ENCODE assay signal across 1 fruit fly cellular context in the genomic region with DNA sequence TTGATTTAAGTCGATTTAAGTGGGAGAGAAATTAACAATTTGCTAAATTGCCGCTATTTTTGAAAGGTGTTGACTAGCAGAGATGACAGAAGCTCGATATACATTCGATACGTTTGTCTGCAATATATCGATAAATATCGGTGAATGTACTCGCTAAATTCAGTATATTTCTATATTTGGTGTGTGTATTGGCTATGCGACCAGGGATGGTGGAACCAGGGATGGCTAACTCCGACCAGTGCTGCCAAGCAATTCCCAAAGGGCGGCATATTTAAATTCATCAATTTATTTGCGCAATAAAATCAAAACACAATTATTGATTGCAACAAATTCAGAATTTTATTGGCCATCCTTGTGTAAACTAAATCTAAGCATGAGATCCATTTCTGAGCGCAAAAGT.
A peak's percentile ranks its signal among the peaks of the same experiment; 100 is the strongest.
TF ChIP-seq lines count a peak whose summit lies in the region.

A gene (minus strand): TSS at position 78 of the 400 bp plus-strand sequence.

TF ChIP-seq in whole organism, embryonic, 481 proteins besides CTCF, POLR2A, EP300 and RAD21 (continued from another document and continues in another):
- TF ChIP-seq Optix (GFP tag; IDR thresholded peaks at IDR 0.05; lab: Robert Waterston, UW) = no peak
- TF ChIP-seq CG2202 (tag; optimal IDR thresholded peaks at IDR 0.05; lab: Kevin White, UChicago) = peak; percentile 47
- TF ChIP-seq vvl (GFP tag; IDR thresholded peaks at IDR 0.05; lab: Robert Waterston, UW) = peak; percentile 34; the same call in 1 of the 2 replicates
- no peak for TF ChIP-seq otp (GFP tag; IDR thresholded peaks at IDR 0.05; lab: Robert Waterston, UW)
- peak; percentile 28 for TF ChIP-seq zen (tag; optimal IDR thresholded peaks at IDR 0.05; lab: Kevin White, UChicago)
- TF ChIP-seq toy (GFP tag; IDR thresholded peaks at IDR 0.05; lab: Robert Waterston, UW) = no peak
- TF ChIP-seq CG6765 (GFP tag; optimal IDR thresholded peaks at IDR 0.05; lab: Kevin White, UChicago) = no peak
- TF ChIP-seq CG12155 (GFP tag; optimal IDR thresholded peaks at IDR 0.05; lab: Kevin White, UChicago) = peak; percentile 52
- peak; percentile 23 for TF ChIP-seq PHDP (tag; optimal IDR thresholded peaks at IDR 0.05; lab: Kevin White, UChicago)
- TF ChIP-seq Lpt (GFP tag; optimal IDR thresholded peaks at IDR 0.05; lab: Kevin White, UChicago) = no peak
- TF ChIP-seq CG3838 (GFP tag; optimal IDR thresholded peaks at IDR 0.05; lab: Kevin White, UChicago) = no peak
- peak; percentile 75 for TF ChIP-seq amos (GFP tag; IDR thresholded peaks at IDR 0.05; lab: Robert Waterston, UW; ENCODE audit: partially characterized antibody)
- TF ChIP-seq HLH54F (GFP tag; optimal IDR thresholded peaks at IDR 0.05; lab: Kevin White, UChicago) = no peak
- peak; percentile 34; the same call in 1 of the 2 replicates for TF ChIP-seq onecut (GFP tag; IDR thresholded peaks at IDR 0.05; lab: Robert Waterston, UW)
- peak; percentile 8 for TF ChIP-seq zfh2 (GFP tag; optimal IDR thresholded peaks at IDR 0.05; lab: Kevin White, UChicago)
- no peak for TF ChIP-seq lab (GFP tag; optimal IDR thresholded peaks at IDR 0.05; lab: Kevin White, UChicago)
- peak; percentile 78 for TF ChIP-seq CG16813 (GFP tag; IDR thresholded peaks at IDR 0.05; lab: Robert Waterston, UW; ENCODE audit: partially characterized antibody)
- TF ChIP-seq CG2116 (GFP tag; optimal IDR thresholded peaks at IDR 0.05; lab: Kevin White, UChicago) = peak; percentile 79
- no peak for TF ChIP-seq bab2 (GFP tag; optimal IDR thresholded peaks at IDR 0.05; lab: Kevin White, UChicago)
- TF ChIP-seq CG12071 (GFP tag; optimal IDR thresholded peaks at IDR 0.05; lab: Kevin White, UChicago) = no peak
- TF ChIP-seq CG6272 (GFP tag; IDR thresholded peaks at IDR 0.05; lab: Robert Waterston, UW) = peak; percentile 48; the same call in 1 of the 2 replicates
- TF ChIP-seq CG12659 (GFP tag; optimal IDR thresholded peaks at IDR 0.05; lab: Kevin White, UChicago) = peak; percentile 55
- no peak for TF ChIP-seq nom (GFP tag; optimal IDR thresholded peaks at IDR 0.05; lab: Kevin White, UChicago)
- TF ChIP-seq CG9727 (GFP tag; optimal IDR thresholded peaks at IDR 0.05; lab: Kevin White, UChicago) = no peak
- TF ChIP-seq tap (tag; optimal IDR thresholded peaks at IDR 0.05; lab: Kevin White, UChicago) = no peak
- TF ChIP-seq cad (GFP tag; optimal IDR thresholded peaks at IDR 0.05; lab: Kevin White, UChicago) = peak; percentile 20
- no peak for TF ChIP-seq CG4854 (GFP tag; optimal IDR thresholded peaks at IDR 0.05; lab: Kevin White, UChicago)
- peak; percentile 67 for TF ChIP-seq CG14710 (tag; optimal IDR thresholded peaks at IDR 0.05; lab: Kevin White, UChicago)
- TF ChIP-seq CG8765 (GFP tag; IDR thresholded peaks at IDR 0.05; lab: Robert Waterston, UW) = 0 out of 2 replicates have a peak, but pooled peaks have one; percentile 18
- TF ChIP-seq sob (GFP tag; IDR thresholded peaks at IDR 0.05; lab: Robert Waterston, UW) = 0 out of 2 replicates have a peak, but pooled peaks have one; percentile 38
- TF ChIP-seq pb (GFP tag; optimal IDR thresholded peaks at IDR 0.05; lab: Kevin White, UChicago) = no peak
- TF ChIP-seq CG6175 (GFP tag; IDR thresholded peaks at IDR 0.05; lab: Robert Waterston, UW) = no peak
- TF ChIP-seq Gug (GFP tag; IDR thresholded peaks at IDR 0.05; lab: Robert Waterston, UW) = no peak
- TF ChIP-seq CG8478 (optimal IDR thresholded peaks at IDR 0.05; lab: Kevin White, UChicago) = no peak
- no peak for TF ChIP-seq CG17612 (GFP tag; IDR thresholded peaks at IDR 0.05; lab: Robert Waterston, UW)
- peak; percentile 74 for TF ChIP-seq CG34224 (GFP tag; IDR thresholded peaks at IDR 0.05; lab: Robert Waterston, UW; ENCODE audit: partially characterized antibody)
- no peak for TF ChIP-seq CG7786 (GFP tag; optimal IDR thresholded peaks at IDR 0.05; lab: Kevin White, UChicago)
- no peak for TF ChIP-seq CG12219 (GFP tag; optimal IDR thresholded peaks at IDR 0.05; lab: Kevin White, UChicago)
- TF ChIP-seq CG17359 (tag; optimal IDR thresholded peaks at IDR 0.05; lab: Kevin White, UChicago) = no peak
- TF ChIP-seq CG10274 (GFP tag; optimal IDR thresholded peaks at IDR 0.05; lab: Kevin White, UChicago) = no peak
- TF ChIP-seq mld (GFP tag; IDR thresholded peaks at IDR 0.05; lab: Robert Waterston, UW; ENCODE audit: partially characterized antibody) = no peak
- no peak for TF ChIP-seq CG13123 (GFP tag; optimal IDR thresholded peaks at IDR 0.05; lab: Kevin White, UChicago)
- peak; percentile 75 for TF ChIP-seq CG13624 (GFP tag; optimal IDR thresholded peaks at IDR 0.05; lab: Kevin White, UChicago)
- TF ChIP-seq CG12744 (GFP tag; optimal IDR thresholded peaks at IDR 0.05; lab: Kevin White, UChicago) = no peak
- TF ChIP-seq Sox100B (GFP tag; optimal IDR thresholded peaks at IDR 0.05; lab: Kevin White, UChicago) = no peak
- TF ChIP-seq Elba2 (GFP tag; optimal IDR thresholded peaks at IDR 0.05; lab: Kevin White, UChicago) = no peak
- TF ChIP-seq sr (GFP tag; IDR thresholded peaks at IDR 0.05; lab: Robert Waterston, UW) = no peak
- no peak for TF ChIP-seq fd102C (GFP tag; optimal IDR thresholded peaks at IDR 0.05; lab: Kevin White, UChicago)
- no peak for TF ChIP-seq Tbp (GFP tag; optimal IDR thresholded peaks at IDR 0.05; lab: Kevin White, UChicago)
- TF ChIP-seq sc (optimal IDR thresholded peaks at IDR 0.05; lab: Kevin White, UChicago) = no peak
- no peak for TF ChIP-seq sc (GFP tag; optimal IDR thresholded peaks at IDR 0.05; lab: Kevin White, UChicago)
- no peak for TF ChIP-seq CG4360 (GFP tag; IDR thresholded peaks at IDR 0.05; lab: Robert Waterston, UW)
- peak; percentile 78 for TF ChIP-seq Opbp (GFP tag; IDR thresholded peaks at IDR 0.05; lab: Robert Waterston, UW; ENCODE audit: partially characterized antibody)
- no peak for TF ChIP-seq CG2889 (GFP tag; IDR thresholded peaks at IDR 0.05; lab: Robert Waterston, UW)
- TF ChIP-seq CG9797 (GFP tag; optimal IDR thresholded peaks at IDR 0.05; lab: Kevin White, UChicago) = peak; percentile 92
- TF ChIP-seq trem (tag; optimal IDR thresholded peaks at IDR 0.05; lab: Kevin White, UChicago) = peak; percentile 22
- no peak for TF ChIP-seq bsh (GFP tag; optimal IDR thresholded peaks at IDR 0.05; lab: Kevin White, UChicago)
- TF ChIP-seq eyg (GFP tag; optimal IDR thresholded peaks at IDR 0.05; lab: Kevin White, UChicago) = no peak
- TF ChIP-seq Hr3 (GFP tag; optimal IDR thresholded peaks at IDR 0.05; lab: Kevin White, UChicago) = no peak
- TF ChIP-seq CG1647 (GFP tag; optimal IDR thresholded peaks at IDR 0.05; lab: Kevin White, UChicago) = no peak
- TF ChIP-seq CG10543 (GFP tag; optimal IDR thresholded peaks at IDR 0.05; lab: Kevin White, UChicago) = no peak
- no peak for TF ChIP-seq usp (GFP tag; optimal IDR thresholded peaks at IDR 0.05; lab: Kevin White, UChicago)
- no peak for TF ChIP-seq CG11085 (GFP tag; IDR thresholded peaks at IDR 0.05; lab: Robert Waterston, UW)
- no peak for TF ChIP-seq Asciz (GFP tag; optimal IDR thresholded peaks at IDR 0.05; lab: Kevin White, UChicago)
- peak; percentile 75 for TF ChIP-seq Hmr (GFP tag; optimal IDR thresholded peaks at IDR 0.05; lab: Kevin White, UChicago)
- peak; percentile 43; the same call in 1 of the 3 replicates for TF ChIP-seq CG14860 (GFP tag; IDR thresholded peaks at IDR 0.05; lab: Robert Waterston, UW; ENCODE audit: partially characterized antibody)
- TF ChIP-seq Nf-YB (GFP tag; optimal IDR thresholded peaks at IDR 0.05; lab: Kevin White, UChicago) = peak; percentile 27
- TF ChIP-seq bowl (GFP tag; IDR thresholded peaks at IDR 0.05; lab: Robert Waterston, UW) = no peak
- no peak for TF ChIP-seq Kr (GFP tag; optimal IDR thresholded peaks at IDR 0.05; lab: Kevin White, UChicago)
- no peak for TF ChIP-seq croc (GFP tag; conservative IDR thresholded peaks at IDR 0.05; lab: Robert Waterston, UW)
- no peak for TF ChIP-seq ATbp (GFP tag; optimal IDR thresholded peaks at IDR 0.05; lab: Kevin White, UChicago)
- no peak for TF ChIP-seq D19A (tag; optimal IDR thresholded peaks at IDR 0.05; lab: Kevin White, UChicago)
- no peak for TF ChIP-seq dm (GFP tag; optimal IDR thresholded peaks at IDR 0.05; lab: Kevin White, UChicago)
- TF ChIP-seq knrl (GFP tag; IDR thresholded peaks at IDR 0.05; lab: Robert Waterston, UW; ENCODE audit: partially characterized antibody) = peak; percentile 63; the same call in 2 of the 3 replicates
- TF ChIP-seq CG8924 (tag; optimal IDR thresholded peaks at IDR 0.05; lab: Kevin White, UChicago) = peak; percentile 14
- TF ChIP-seq CG8089 (GFP tag; optimal IDR thresholded peaks at IDR 0.05; lab: Kevin White, UChicago) = no peak
- no peak for TF ChIP-seq sens-2 (GFP tag; IDR thresholded peaks at IDR 0.05; lab: Robert Waterston, UW)
- TF ChIP-seq Trl (optimal IDR thresholded peaks at IDR 0.05; lab: Kevin White, UChicago) = peak in 1 of 2 experiments; percentile 9
- no peak for TF ChIP-seq Trl (GFP tag; optimal IDR thresholded peaks at IDR 0.05; lab: Kevin White, UChicago)
- TF ChIP-seq HmgZ (tag; optimal IDR thresholded peaks at IDR 0.05; lab: Kevin White, UChicago) = peak; percentile 87
- TF ChIP-seq Dp (GFP tag; optimal IDR thresholded peaks at IDR 0.05; lab: Kevin White, UChicago) = peak; percentile 100
- peak; percentile 94 for TF ChIP-seq Sry-δ (GFP tag; optimal IDR thresholded peaks at IDR 0.05; lab: Kevin White, UChicago)
- no peak for TF ChIP-seq Oli (tag; optimal IDR thresholded peaks at IDR 0.05; lab: Kevin White, UChicago)
- TF ChIP-seq Scr (GFP tag; IDR thresholded peaks at IDR 0.05; lab: Robert Waterston, UW; ENCODE audit: partially characterized antibody) = peak; percentile 62
- no peak for TF ChIP-seq CG3407 (GFP tag; optimal IDR thresholded peaks at IDR 0.05; lab: Kevin White, UChicago)
- TF ChIP-seq Dip3 (GFP tag; optimal IDR thresholded peaks at IDR 0.05; lab: Kevin White, UChicago) = no peak
- TF ChIP-seq Hr78 (GFP tag; optimal IDR thresholded peaks at IDR 0.05; lab: Kevin White, UChicago) = no peak
- no peak for TF ChIP-seq NC2α (GFP tag; optimal IDR thresholded peaks at IDR 0.05; lab: Kevin White, UChicago)
- TF ChIP-seq dpn (GFP tag; optimal IDR thresholded peaks at IDR 0.05; lab: Kevin White, UChicago) = peak; percentile 10 to 22
- TF ChIP-seq btn (GFP tag; optimal IDR thresholded peaks at IDR 0.05; lab: Kevin White, UChicago) = no peak
- TF ChIP-seq Ravus (GFP tag; IDR thresholded peaks at IDR 0.05; lab: Robert Waterston, UW) = no peak
- no peak for TF ChIP-seq Nf-YA (GFP tag; IDR thresholded peaks at IDR 0.05; lab: Robert Waterston, UW)
- TF ChIP-seq CG6683 (GFP tag; optimal IDR thresholded peaks at IDR 0.05; lab: Kevin White, UChicago) = no peak
- no peak for TF ChIP-seq CG15696 (tag; optimal IDR thresholded peaks at IDR 0.05; lab: Kevin White, UChicago)
- peak; percentile 97 for TF ChIP-seq Lhr (GFP tag; optimal IDR thresholded peaks at IDR 0.05; lab: Kevin White, UChicago)
- no peak for TF ChIP-seq sima (GFP tag; optimal IDR thresholded peaks at IDR 0.05; lab: Kevin White, UChicago)
- TF ChIP-seq CG31388 (GFP tag; optimal IDR thresholded peaks at IDR 0.05; lab: Kevin White, UChicago) = no peak
- TF ChIP-seq HLHmδ (GFP tag; optimal IDR thresholded peaks at IDR 0.05; lab: Kevin White, UChicago) = no peak
- TF ChIP-seq CG11247 (GFP tag; IDR thresholded peaks at IDR 0.05; lab: Robert Waterston, UW) = no peak
- TF ChIP-seq pum (GFP tag; optimal IDR thresholded peaks at IDR 0.05; lab: Kevin White, UChicago) = no peak
- TF ChIP-seq CG7963 (GFP tag; IDR thresholded peaks at IDR 0.05; lab: Robert Waterston, UW; ENCODE audit: partially characterized antibody) = peak; percentile 54; the same call in 1 of the 3 replicates
- TF ChIP-seq BtbVII (GFP tag; optimal IDR thresholded peaks at IDR 0.05; lab: Kevin White, UChicago) = no peak
- no peak for TF ChIP-seq tio (GFP tag; optimal IDR thresholded peaks at IDR 0.05; lab: Kevin White, UChicago)
- peak; percentile 69 for TF ChIP-seq CoRest (tag; optimal IDR thresholded peaks at IDR 0.05; lab: Kevin White, UChicago)
- peak; percentile 65 for TF ChIP-seq HLH4C (GFP tag; IDR thresholded peaks at IDR 0.05; lab: Robert Waterston, UW; ENCODE audit: partially characterized antibody)
- TF ChIP-seq klu (GFP tag; IDR thresholded peaks at IDR 0.05; lab: Robert Waterston, UW) = no peak
- TF ChIP-seq rib (GFP tag; IDR thresholded peaks at IDR 0.05; lab: Robert Waterston, UW) = no peak
- no peak for TF ChIP-seq HHEX (GFP tag; optimal IDR thresholded peaks at IDR 0.05; lab: Kevin White, UChicago)
- peak; percentile 41 for TF ChIP-seq phol (tag; optimal IDR thresholded peaks at IDR 0.05; lab: Kevin White, UChicago)
- TF ChIP-seq CG11695 (GFP tag; IDR thresholded peaks at IDR 0.05; lab: Robert Waterston, UW) = no peak
- TF ChIP-seq hbn (GFP tag; IDR thresholded peaks at IDR 0.05; lab: Robert Waterston, UW; ENCODE audit: partially characterized antibody) = peak; percentile 55; the same call in 1 of the 2 replicates
- TF ChIP-seq Xbp1 (GFP tag; optimal IDR thresholded peaks at IDR 0.05; lab: Kevin White, UChicago) = no peak
- TF ChIP-seq Mes4 (GFP tag; optimal IDR thresholded peaks at IDR 0.05; lab: Kevin White, UChicago) = no peak
- no peak for TF ChIP-seq en (GFP tag; optimal IDR thresholded peaks at IDR 0.05; lab: Kevin White, UChicago)
- no peak for TF ChIP-seq lbe (GFP tag; optimal IDR thresholded peaks at IDR 0.05; lab: Kevin White, UChicago)
- no peak for TF ChIP-seq CG10209 (GFP tag; optimal IDR thresholded peaks at IDR 0.05; lab: Kevin White, UChicago)
- TF ChIP-seq CG4617 (GFP tag; optimal IDR thresholded peaks at IDR 0.05; lab: Kevin White, UChicago; ENCODE audit: borderline replicate concordance) = peak; percentile 16
- no peak for TF ChIP-seq GATAe (GFP tag; conservative IDR thresholded peaks at IDR 0.05; lab: Robert Waterston, UW)
- peak; percentile 69 for TF ChIP-seq CG3847 (GFP tag; IDR thresholded peaks at IDR 0.05; lab: Robert Waterston, UW)
- no peak for TF ChIP-seq Chrac-16 (GFP tag; optimal IDR thresholded peaks at IDR 0.05; lab: Kevin White, UChicago)
- no peak for TF ChIP-seq tll (GFP tag; optimal IDR thresholded peaks at IDR 0.05; lab: Kevin White, UChicago)
- TF ChIP-seq Oaz (GFP tag; IDR thresholded peaks at IDR 0.05; lab: Robert Waterston, UW) = no peak
- peak; percentile 72 for TF ChIP-seq hkb (optimal IDR thresholded peaks at IDR 0.05; lab: Kevin White, UChicago)
- TF ChIP-seq hkb (GFP tag; IDR thresholded peaks at IDR 0.05; lab: Robert Waterston, UW) = no peak
- no peak for TF ChIP-seq seq (GFP tag; IDR thresholded peaks at IDR 0.05; lab: Robert Waterston, UW)
- no peak for TF ChIP-seq CG14050 (GFP tag; IDR thresholded peaks at IDR 0.05; lab: Robert Waterston, UW)
- peak; percentile 70 for TF ChIP-seq Dll (GFP tag; IDR thresholded peaks at IDR 0.05; lab: Robert Waterston, UW; ENCODE audit: partially characterized antibody)
- TF ChIP-seq Gsc (GFP tag; IDR thresholded peaks at IDR 0.05; lab: Robert Waterston, UW) = no peak
- TF ChIP-seq Bteb2 (GFP tag; optimal IDR thresholded peaks at IDR 0.05; lab: Kevin White, UChicago) = no peak
